Fruit fly (Drosophila melanogaster) whole organism, wandering third instar larva: ENCODE data around the gene klu.

Experiments used
- Abd-B ChIP-seq: fragments of >200 bp; optimal IDR thresholded peaks from 2 replicates; lab custom pipeline; 2017; ENCODE audit warnings: missing biosample characterization, missing genetic modification characterization
- Hnf4 ChIP-seq: fragments of 200-800 bp; sonication (Bioruptor generic); optimal IDR thresholded peaks from 2 replicates; lab custom pipeline; 2016; ENCODE audit warnings: missing biosample characterization, mild to moderate bottlenecking, missing genetic modification characterization
- Jra ChIP-seq: sonication (Bioruptor generic); optimal IDR thresholded peaks from 2 replicates; lab custom pipeline; 2016; ENCODE audit warnings: missing biosample characterization, missing genetic modification characterization
- Rel ChIP-seq, 2 experiments: fragments of 200-800 bp; sonication (Bioruptor generic) in 1 of 2; optimal IDR thresholded peaks; 2 replicates in 1 of 2; 3 replicates in 1 of 2; lab custom pipeline; 2016 to 2019; ENCODE audit warnings: mild to moderate bottlenecking in 2 of 2, missing biosample characterization in 2 of 2, missing genetic modification characterization in 2 of 2, moderate library complexity in 1 of 2
- br ChIP-seq: fragments of 200-800 bp; sonication (Bioruptor generic); optimal IDR thresholded peaks from 2 replicates; lab custom pipeline; 2016; ENCODE audit warnings: missing biosample characterization, missing genetic modification characterization
- fru ChIP-seq: fragments of 200-800 bp; sonication (Bioruptor generic); optimal IDR thresholded peaks from 3 replicates; lab custom pipeline; 2016; ENCODE audit warnings: missing biosample characterization, mild to moderate bottlenecking, missing genetic modification characterization
- h ChIP-seq: fragments of 200-800 bp; sonication (Bioruptor generic); optimal IDR thresholded peaks from 3 replicates; lab custom pipeline; 2016; ENCODE audit warnings: missing biosample characterization, mild to moderate bottlenecking, missing genetic modification characterization
- psq ChIP-seq: fragments of 200-800 bp; sonication (Bioruptor generic); optimal IDR thresholded peaks from 3 replicates; lab custom pipeline; 2017; ENCODE audit warnings: missing biosample characterization, mild to moderate bottlenecking, missing genetic modification characterization, moderate library complexity
- rgr ChIP-seq: fragments of 200-800 bp; sonication (Bioruptor generic); optimal IDR thresholded peaks from 3 replicates; lab custom pipeline; 2016; ENCODE audit warnings: missing biosample characterization, mild to moderate bottlenecking, missing genetic modification characterization
- woc ChIP-seq: sonication (Bioruptor generic); optimal IDR thresholded peaks from 2 replicates; lab custom pipeline; 2016; ENCODE audit warnings: missing biosample characterization, mild to moderate bottlenecking, missing genetic modification characterization

DNA sequence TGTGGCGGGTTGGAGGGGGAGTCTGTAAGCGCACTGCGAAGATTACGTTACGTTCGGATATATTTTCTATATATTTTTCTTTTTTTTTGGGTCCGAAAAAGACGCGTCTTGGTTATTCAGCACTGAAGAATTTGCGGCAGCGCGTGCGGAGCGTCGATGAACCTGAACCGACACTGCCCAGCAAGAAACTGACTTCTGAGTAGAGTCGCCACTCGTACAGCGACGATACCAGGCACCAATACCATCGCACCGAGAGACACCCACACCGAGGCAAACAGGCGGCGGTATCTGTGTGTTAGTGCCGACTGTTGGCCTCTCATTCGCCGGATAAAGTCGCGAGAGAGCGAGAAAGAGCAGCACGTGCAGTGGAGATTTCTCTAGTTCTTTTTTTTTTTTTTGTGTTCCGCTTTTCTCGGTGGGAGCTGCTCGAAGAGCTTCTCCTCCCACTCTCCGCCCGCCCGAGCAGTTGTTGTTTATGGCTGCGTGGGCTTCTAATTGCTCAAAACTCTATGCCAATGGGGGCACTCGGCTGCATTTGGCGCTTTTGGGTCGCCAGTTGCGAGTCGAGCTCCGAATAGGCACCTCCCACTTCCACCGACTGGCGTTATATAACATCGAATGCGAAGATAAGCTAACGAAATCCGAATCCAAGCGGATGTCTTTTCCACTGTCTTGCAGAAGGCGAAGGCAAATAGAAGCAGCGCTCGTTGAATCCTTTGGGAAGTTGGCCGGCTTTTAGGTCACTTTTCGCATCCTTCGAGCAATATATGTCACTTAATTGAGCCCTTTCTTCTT lies at the start of gene klu:
- TF ChIP-seq fru (GFP tag; lab: Kevin White, UChicago) = no peak
- no peak for TF ChIP-seq psq (GFP tag; lab: Kevin White, UChicago)
- peak; percentile 38 for TF ChIP-seq Jra (GFP tag; lab: Kevin White, UChicago)
- peak; percentile 26 for TF ChIP-seq Abd-B (GFP tag; lab: Kevin White, UChicago)
- TF ChIP-seq Rel (GFP tag; optimal IDR thresholded peaks at IDR 0.05; lab: Kevin White, UChicago) = no peak
- no peak for TF ChIP-seq Rel (tag; optimal IDR thresholded peaks at IDR 0.05; lab: Kevin White, UChicago)
- peak; percentile 41 for TF ChIP-seq h
- no peak for TF ChIP-seq rgr (GFP tag; lab: Kevin White, UChicago)
- peak; percentile 31 for TF ChIP-seq Hnf4 (GFP tag; lab: Kevin White, UChicago)
- no peak for TF ChIP-seq br
- no peak for TF ChIP-seq woc (GFP tag; lab: Kevin White, UChicago)
